Worm (Caenorhabditis elegans) whole organism, midembryonic: Measurements from ENCODE around the gene atn-1.

Experiments
- cog-1 ChIP-seq: sonication (generic microtip); optimal IDR thresholded peaks from 2 replicates; lab custom pipeline; 2016; ENCODE audit warnings: missing genetic modification characterization, missing compliant biosample characterization
- flt-1 ChIP-seq: fragments of 200-800 bp; sonication (Bioruptor generic); IDR thresholded peaks from 2 replicates; pipeline ENCODE4 v1.3.6; 2022; ENCODE audit warnings: missing genetic modification characterization, missing compliant biosample characterization
- tab-1 ChIP-seq: fragments of 200-800 bp; sonication (Bioruptor generic); IDR thresholded peaks from 2 replicates; pipeline ENCODE4 v1.3.6; 2022; ENCODE audit warnings: missing genetic modification characterization, missing compliant biosample characterization

DNA sequence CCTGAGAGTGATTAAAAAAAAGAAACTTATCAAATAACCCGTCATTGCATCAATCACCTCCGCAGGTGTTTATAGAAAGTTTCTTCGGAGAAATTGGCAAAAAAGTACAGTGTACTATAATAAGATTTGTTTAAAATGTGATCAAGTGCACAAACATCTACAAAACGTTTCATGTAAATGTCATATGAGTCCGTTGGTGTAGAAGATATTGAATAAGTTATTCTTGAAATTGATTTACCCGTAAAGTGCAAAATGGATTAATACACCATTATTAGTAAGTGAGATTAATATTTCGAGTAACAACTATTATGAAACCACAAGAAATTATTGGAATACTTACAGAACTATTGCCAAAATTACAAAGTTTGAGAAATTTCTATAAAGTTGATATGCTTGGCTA is 52.9 kb downstream of the atn-1 start:
- TF ChIP-seq tab-1 (GFP tag; lab: Robert Waterston, UW) (no peak), cog-1 (tag; lab: Kevin White, UChicago) (no peak), flt-1 (no peak)
